Fruit fly (Drosophila melanogaster) whole organism, wandering third instar larva: Measurements from ENCODE around the gene Ibf2.
A peak's percentile ranks its signal among the peaks of the same experiment; 100 is the strongest.

Experiments used
- Dfd ChIP-seq: fragments of >200 bp; optimal IDR thresholded peaks from 2 replicates; lab custom pipeline; 2017; ENCODE audit warnings: missing biosample characterization, missing genetic modification characterization
- HLH106 ChIP-seq: fragments of 200-800 bp; optimal IDR thresholded peaks from 3 replicates; lab custom pipeline; 2019; ENCODE audit warnings: missing biosample characterization, mild to moderate bottlenecking, missing genetic modification characterization, moderate library complexity
- Hnf4 ChIP-seq: fragments of 200-800 bp; sonication (Bioruptor generic); optimal IDR thresholded peaks from 2 replicates; lab custom pipeline; 2016; ENCODE audit warnings: missing biosample characterization, mild to moderate bottlenecking, missing genetic modification characterization
- Hr78 ChIP-seq: fragments of >200 bp; optimal IDR thresholded peaks from 2 replicates; lab custom pipeline; 2017; ENCODE audit warnings: missing biosample characterization, missing genetic modification characterization
- Myc ChIP-seq: fragments of >200 bp; optimal IDR thresholded peaks from 2 replicates; lab custom pipeline; 2017
- OdsH ChIP-seq: fragments of 200-800 bp; sonication (Bioruptor generic); optimal IDR thresholded peaks from 2 replicates; lab custom pipeline; 2016; ENCODE audit warnings: missing biosample characterization, mild to moderate bottlenecking, missing genetic modification characterization
- Sp1 ChIP-seq: fragments of 200-800 bp; sonication (Bioruptor generic); optimal IDR thresholded peaks from 3 replicates; lab custom pipeline; 2019; ENCODE audit warnings: missing biosample characterization, mild to moderate bottlenecking, missing genetic modification characterization, moderate library complexity
- fru ChIP-seq: fragments of 200-800 bp; sonication (Bioruptor generic); optimal IDR thresholded peaks from 3 replicates; lab custom pipeline; 2016; ENCODE audit warnings: missing biosample characterization, mild to moderate bottlenecking, missing genetic modification characterization
- lola ChIP-seq: fragments of >200 bp; optimal IDR thresholded peaks from 2 replicates; lab custom pipeline; 2017; ENCODE audit warnings: missing biosample characterization, missing genetic modification characterization
- pan ChIP-seq: fragments of >200 bp; optimal IDR thresholded peaks from 2 replicates; lab custom pipeline; 2017
- psq ChIP-seq: fragments of 200-800 bp; sonication (Bioruptor generic); optimal IDR thresholded peaks from 3 replicates; lab custom pipeline; 2017; ENCODE audit warnings: missing biosample characterization, mild to moderate bottlenecking, missing genetic modification characterization, moderate library complexity
- rgr ChIP-seq: fragments of 200-800 bp; sonication (Bioruptor generic); optimal IDR thresholded peaks from 3 replicates; lab custom pipeline; 2016; ENCODE audit warnings: missing biosample characterization, mild to moderate bottlenecking, missing genetic modification characterization
- usp ChIP-seq: fragments of >200 bp; optimal IDR thresholded peaks from 2 replicates; lab custom pipeline; 2017; ENCODE audit warnings: missing biosample characterization, missing genetic modification characterization
- woc ChIP-seq: sonication (Bioruptor generic); optimal IDR thresholded peaks from 2 replicates; lab custom pipeline; 2016; ENCODE audit warnings: missing biosample characterization, mild to moderate bottlenecking, missing genetic modification characterization

DNA sequence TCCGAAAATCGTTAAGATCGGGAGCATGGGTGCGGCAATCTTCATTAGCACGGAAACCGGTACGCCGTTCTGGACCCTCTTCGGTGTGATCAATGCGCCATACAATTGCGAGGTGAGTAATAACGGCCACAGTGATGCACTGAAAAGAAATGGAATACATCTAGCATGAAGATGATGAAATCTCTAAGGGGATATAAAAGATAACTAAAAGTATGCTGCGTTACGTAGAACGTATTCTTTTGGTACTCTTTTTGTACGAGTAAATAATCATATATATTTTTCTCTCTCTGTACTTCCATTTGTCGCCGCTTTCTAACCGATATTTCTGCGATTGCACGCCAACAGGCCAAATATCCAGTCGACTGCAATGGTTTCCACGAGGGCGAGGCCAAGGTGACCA, 7.4 kb downstream of the Ibf2 start:
- TF ChIP-seq rgr (GFP tag; lab: Kevin White, UChicago) (peak; percentile 88), lola (no peak), pan (lab: Kevin White, UChicago) (no peak), HLH106 (tag; lab: Kevin White, UChicago) (peak; percentile 82), OdsH (GFP tag; lab: Kevin White, UChicago) (peak; percentile 84), fru (GFP tag; lab: Kevin White, UChicago) (peak; percentile 81), Dfd (GFP tag; lab: Kevin White, UChicago) (no peak), Myc (lab: Kevin White, UChicago) (no peak), Hnf4 (GFP tag; lab: Kevin White, UChicago) (peak; percentile 85), Hr78 (GFP tag; lab: Kevin White, UChicago) (no peak), usp (GFP tag; lab: Kevin White, UChicago) (no peak), woc (GFP tag; lab: Kevin White, UChicago) (peak; percentile 66), psq (GFP tag; lab: Kevin White, UChicago) (peak; percentile 76), Sp1 (GFP tag; lab: Kevin White, UChicago) (peak; percentile 85)
